Worm (Caenorhabditis elegans) whole organism, L4 larva: ENCODE results near the gene hpd-1.

ENCODE experiments used
- D1046.2 ChIP-seq: fragments of 200-800 bp; sonication (Bioruptor generic); IDR thresholded peaks from 2 replicates; pipeline ENCODE4 v1.3.6; 2022; ENCODE audit warnings: missing genetic modification characterization, missing compliant biosample characterization
- F10B5.3 ChIP-seq: sonication (generic microtip); optimal IDR thresholded peaks from 2 replicates; lab custom pipeline; 2016; ENCODE audit warnings: mild to moderate bottlenecking, missing genetic modification characterization, missing compliant biosample characterization
- F49E8.2 ChIP-seq: sonication (generic microtip); optimal IDR thresholded peaks from 2 replicates; lab custom pipeline; 2016; ENCODE audit warnings: missing compliant biosample characterization, mild to moderate bottlenecking, missing genetic modification characterization, borderline replicate concordance
- R02D3.7 ChIP-seq: fragments of 150-350 bp; sonication (generic microtip); optimal IDR thresholded peaks from 3 replicates; lab custom pipeline; 2014; ENCODE audit warnings: missing biosample characterization, missing genetic modification characterization
- Y105C5A.15 ChIP-seq: fragments of 200-800 bp; sonication (Bioruptor generic); IDR thresholded peaks from 2 replicates; pipeline ENCODE4 v1.3.6; 2022; ENCODE audit warnings: missing genetic modification characterization, missing compliant biosample characterization
- Y5F2A.4 ChIP-seq: fragments of 200-800 bp; sonication (Bioruptor generic); optimal IDR thresholded peaks from 2 replicates; lab custom pipeline; 2018; ENCODE audit warnings: mild to moderate bottlenecking, missing genetic modification characterization, missing compliant biosample characterization
- Y75B8A.6 ChIP-seq: fragments of 200-800 bp; sonication (Bioruptor generic); IDR thresholded peaks from 2 replicates; pipeline ENCODE4 v1.3.6; 2022; ENCODE audit warnings: missing genetic modification reagents, missing genetic modification characterization, missing compliant biosample characterization
- ZK546.5 ChIP-seq, 2 experiments: sonication (generic microtip); optimal IDR thresholded peaks; 2 replicates each; lab custom pipeline; 2017; ENCODE audit warnings: missing biosample characterization in 2 of 2, missing genetic modification characterization in 2 of 2
- aha-1 ChIP-seq: fragments of 150-350 bp; peaks from one replicate; lab custom pipeline; 2014; ENCODE audit warnings: missing biosample characterization, missing genetic modification characterization
- ama-1 ChIP-seq: fragments of 150-350 bp; optimal IDR thresholded peaks from 2 replicates; lab custom pipeline; 2014; ENCODE audit warnings: inconsistent platforms, mixed read lengths
- arid-1 ChIP-seq: fragments of 200-800 bp; sonication (Bioruptor generic); conservative IDR thresholded peaks from 2 replicates; pipeline ENCODE4 v1.3.6; 2022; ENCODE audit warnings: missing genetic modification reagents, missing genetic modification characterization, missing compliant biosample characterization
- ceh-20 ChIP-seq: fragments of 200-800 bp; sonication (Bioruptor generic); IDR thresholded peaks from 2 replicates; pipeline ENCODE4 v1.3.6; 2022; ENCODE audit warnings: missing genetic modification reagents, missing genetic modification characterization, missing compliant biosample characterization
- ceh-28 ChIP-seq: fragments of 150-350 bp; optimal IDR thresholded peaks from 2 replicates; lab custom pipeline; 2014; ENCODE audit warnings: missing biosample characterization, missing genetic modification reagents, missing genetic modification characterization
- ceh-44 ChIP-seq: fragments of 200-800 bp; sonication (Bioruptor generic); IDR thresholded peaks from 2 replicates; pipeline ENCODE4 v1.3.6; 2022; ENCODE audit warnings: missing genetic modification reagents, missing genetic modification characterization, missing compliant biosample characterization
- ceh-62 ChIP-seq: sonication (generic microtip); optimal IDR thresholded peaks from 2 replicates; lab custom pipeline; 2017; ENCODE audit warnings: missing biosample characterization, missing genetic modification characterization
- cey-2 ChIP-seq: sonication (generic microtip); optimal IDR thresholded peaks from 3 replicates; lab custom pipeline; 2017; ENCODE audit warnings: missing genetic modification characterization, mild to moderate bottlenecking, missing compliant biosample characterization, antibody characterized with exemption, borderline replicate concordance; ENCODE audit not compliant: insufficient read depth
- ctbp-1 ChIP-seq: fragments of 200-800 bp; sonication (Bioruptor generic); IDR thresholded peaks from 2 replicates; pipeline ENCODE4 v1.3.6; 2022; ENCODE audit warnings: missing genetic modification reagents, missing genetic modification characterization, missing compliant biosample characterization
- daf-19 ChIP-seq: fragments of 200-800 bp; sonication (Bioruptor generic); conservative IDR thresholded peaks from 2 replicates; pipeline ENCODE4 v1.3.6; 2022; ENCODE audit warnings: missing genetic modification characterization, missing compliant biosample characterization
- daf-8 ChIP-seq: fragments of 200-800 bp; sonication (Bioruptor generic); IDR thresholded peaks from 2 replicates; pipeline ENCODE4 v1.3.6; 2022; ENCODE audit warnings: missing genetic modification characterization, missing compliant biosample characterization
- dmd-8 ChIP-seq: fragments of 200-800 bp; sonication (Bioruptor generic); IDR thresholded peaks from 2 replicates; pipeline ENCODE4 v1.3.6; 2022; ENCODE audit warnings: missing genetic modification characterization, missing compliant biosample characterization
- duxl-1 ChIP-seq: sonication (generic microtip); optimal IDR thresholded peaks from 2 replicates; lab custom pipeline; 2016; ENCODE audit warnings: mild to moderate bottlenecking, missing genetic modification characterization, moderate library complexity, missing compliant biosample characterization; ENCODE audit not compliant: poor library complexity
- egl-43 ChIP-seq: fragments of 200-800 bp; sonication (Bioruptor generic); IDR thresholded peaks from 2 replicates; pipeline ENCODE4 v1.3.6; 2022; ENCODE audit warnings: missing genetic modification reagents, missing genetic modification characterization, missing compliant biosample characterization
- fkh-10 ChIP-seq: fragments of 150-350 bp; optimal IDR thresholded peaks from 2 replicates; lab custom pipeline; 2014; ENCODE audit warnings: missing biosample characterization, missing genetic modification reagents, missing genetic modification characterization
- fos-1 ChIP-seq: fragments of 150-350 bp; optimal IDR thresholded peaks from 2 replicates; lab custom pipeline; 2014; ENCODE audit warnings: missing biosample characterization, missing genetic modification characterization
- gei-8 ChIP-seq: fragments of 200-800 bp; sonication (Bioruptor generic); optimal IDR thresholded peaks from 2 replicates; lab custom pipeline; 2018; ENCODE audit warnings: mild to moderate bottlenecking, missing genetic modification characterization, missing compliant biosample characterization
- hif-1 ChIP-seq, 2 experiments: sonication (generic microtip); optimal IDR thresholded peaks; 2 replicates each; lab custom pipeline; 2016 to 2017; ENCODE audit warnings: missing compliant biosample characterization in 2 of 2, missing genetic modification characterization in 2 of 2, missing genetic modification reagents in 2 of 2, missing genotype in 2 of 2, mild to moderate bottlenecking in 1 of 2
- lim-7 ChIP-seq: fragments of 200-800 bp; sonication (Bioruptor generic); IDR thresholded peaks from 2 replicates; pipeline ENCODE4 v1.3.6; 2022; ENCODE audit warnings: missing genetic modification characterization, missing compliant biosample characterization
- lin-15B ChIP-seq: fragments of 150-350 bp; sonication (generic microtip); optimal IDR thresholded peaks from 3 replicates; lab custom pipeline; 2014; ENCODE audit warnings: missing biosample characterization, missing genetic modification characterization
- lin-29 ChIP-seq: fragments of 200-800 bp; sonication (Bioruptor generic); IDR thresholded peaks from 2 replicates; pipeline ENCODE4 v1.3.6; 2022; ENCODE audit warnings: missing genetic modification reagents, missing genetic modification characterization, missing compliant biosample characterization
- lin-38 ChIP-seq: fragments of 200-800 bp; sonication (Bioruptor generic); IDR thresholded peaks from 2 replicates; pipeline ENCODE4 v1.3.6; 2022; ENCODE audit warnings: missing genetic modification reagents, missing genetic modification characterization, missing compliant biosample characterization
- mes-2 ChIP-seq: sonication (generic microtip); optimal IDR thresholded peaks from 2 replicates; lab custom pipeline; 2016; ENCODE audit warnings: missing genotype, mild to moderate bottlenecking, missing genetic modification characterization, missing compliant biosample characterization; ENCODE audit not compliant: poor library complexity, severe bottlenecking
- mxl-2 ChIP-seq: fragments of 200-800 bp; sonication (Bioruptor generic); conservative IDR thresholded peaks from 2 replicates; pipeline ENCODE4 v1.3.6; 2022; ENCODE audit warnings: missing genetic modification reagents, missing genetic modification characterization, missing compliant biosample characterization
- nhr-102 ChIP-seq: sonication (generic microtip); optimal IDR thresholded peaks from 2 replicates; lab custom pipeline; 2016; ENCODE audit warnings: mild to moderate bottlenecking, missing genetic modification characterization, moderate library complexity, missing compliant biosample characterization
- nhr-111 ChIP-seq: fragments of 200-800 bp; sonication (Bioruptor generic); optimal IDR thresholded peaks from 2 replicates; lab custom pipeline; 2018; ENCODE audit warnings: mild to moderate bottlenecking, missing genetic modification characterization, missing compliant biosample characterization
- nhr-237 ChIP-seq: sonication (generic microtip); optimal IDR thresholded peaks from 2 replicates; lab custom pipeline; 2017; ENCODE audit warnings: missing biosample characterization, missing genetic modification characterization
- pha-4 ChIP-seq, 2 experiments: fragments of 150-350 bp in 1 of 2; fragments of 200-800 bp in 1 of 2; sonication (Bioruptor generic) in 1 of 2; IDR thresholded peaks in 1 of 2; optimal IDR thresholded peaks in 1 of 2; 2 replicates each; pipeline versions ENCODE4 v1.3.6 to Lab custom; 2014 to 2022; ENCODE audit warnings: missing genetic modification characterization in 2 of 2, missing genetic modification reagents in 2 of 2, missing biosample characterization in 1 of 2, missing compliant biosample characterization in 1 of 2
- php-3 ChIP-seq: fragments of 200-800 bp; sonication (Bioruptor generic); IDR thresholded peaks from 2 replicates; pipeline ENCODE4 v1.3.6; 2022; ENCODE audit warnings: missing genetic modification reagents, missing genetic modification characterization, missing compliant biosample characterization
- saeg-2 ChIP-seq: fragments of 200-800 bp; sonication (Bioruptor generic); IDR thresholded peaks from 2 replicates; pipeline ENCODE4 v1.3.6; 2022; ENCODE audit warnings: missing genetic modification reagents, missing genetic modification characterization, missing compliant biosample characterization
- set-16 ChIP-seq: fragments of 200-800 bp; sonication (Bioruptor generic); IDR thresholded peaks from 2 replicates; pipeline ENCODE4 v1.3.6; 2022; ENCODE audit warnings: missing genetic modification reagents, missing genetic modification characterization, missing compliant biosample characterization
- snpc-1.2 ChIP-seq: fragments of 200-800 bp; sonication (Bioruptor generic); IDR thresholded peaks from 2 replicates; pipeline ENCODE4 v1.3.6; 2022; ENCODE audit warnings: missing genetic modification reagents, missing genetic modification characterization, missing compliant biosample characterization
- spr-1 ChIP-seq: sonication (generic microtip); optimal IDR thresholded peaks from 2 replicates; lab custom pipeline; 2016; ENCODE audit warnings: mild to moderate bottlenecking, missing genetic modification characterization, missing compliant biosample characterization
- unc-130 ChIP-seq: sonication (generic microtip); optimal IDR thresholded peaks from 2 replicates; lab custom pipeline; 2016; ENCODE audit warnings: missing genetic modification reagents, missing genetic modification characterization, missing compliant biosample characterization
- unc-62 ChIP-seq, 3 experiments: fragments of 150-350 bp in 1 of 3; sonication (generic microtip); optimal IDR thresholded peaks in 2 of 3; peaks in 1 of 3; 1 replicate in 1 of 3; 2 replicates in 2 of 3; lab custom pipeline; 2014 to 2017; ENCODE audit warnings: missing biosample characterization in 3 of 3, missing genetic modification characterization in 3 of 3, missing genetic modification reagents in 3 of 3, missing genotype in 1 of 3
- zag-1 ChIP-seq: fragments of 150-350 bp; optimal IDR thresholded peaks from 2 replicates; lab custom pipeline; 2014; ENCODE audit warnings: missing biosample characterization, missing genetic modification characterization
- zfp-3 ChIP-seq: fragments of 200-800 bp; sonication (Bioruptor generic); conservative IDR thresholded peaks from 2 replicates; pipeline ENCODE4 v1.3.6; 2022; ENCODE audit warnings: missing genetic modification reagents, missing genetic modification characterization, missing compliant biosample characterization
- zip-11 ChIP-seq: fragments of 200-800 bp; sonication (Bioruptor generic); IDR thresholded peaks from 2 replicates; pipeline ENCODE4 v1.3.6; 2022; ENCODE audit warnings: missing genetic modification characterization, missing compliant biosample characterization

Gene hpd-1

ce11 chrIII:10505182-10505581 lies 30.1 kb upstream of the hpd-1 start, which contains the start of the genes taf-11.3 and urm-1 (continued):
- TF ChIP-seq Y105C5A.15 (GFP tag; lab: Robert Waterston, UW), result no peak
- TF ChIP-seq lin-15B, result peak; percentile 37
- TF ChIP-seq fkh-10, result no peak
- TF ChIP-seq unc-130 (GFP tag; lab: Kevin White, UChicago), result peak; percentile 35
- no peak for TF ChIP-seq lin-29 (GFP tag; lab: Robert Waterston, UW)
- no peak for TF ChIP-seq pha-4 (GFP tag; IDR thresholded peaks at IDR 0.05; lab: Robert Waterston, UW)
- TF ChIP-seq pha-4 (tag; optimal IDR thresholded peaks at IDR 0.05; lab: Kevin White, UChicago), result peak; percentile 79
- no peak for TF ChIP-seq ZK546.5 (tag; optimal IDR thresholded peaks at IDR 0.05; lab: Kevin White, UChicago)
- TF ChIP-seq saeg-2 (GFP tag; lab: Robert Waterston, UW), result no peak
- no peak for TF ChIP-seq zfp-3 (GFP tag; lab: Robert Waterston, UW)
- peak in 1 of 2 experiments; percentile 24 for TF ChIP-seq hif-1 (tag; optimal IDR thresholded peaks at IDR 0.05; lab: Kevin White, UChicago)
- no peak for TF ChIP-seq duxl-1 (tag; lab: Kevin White, UChicago)
- no peak for TF ChIP-seq cey-2 (tag; lab: Kevin White, UChicago)
- TF ChIP-seq daf-8 (GFP tag; lab: Robert Waterston, UW), result no peak
- TF ChIP-seq ceh-44 (GFP tag; lab: Robert Waterston, UW), result no peak
- TF ChIP-seq fos-1, result no peak
- TF ChIP-seq mxl-2, result no peak
- TF ChIP-seq R02D3.7 (tag; lab: Kevin White, UChicago), result no peak
- no peak for TF ChIP-seq D1046.2
- TF ChIP-seq ceh-62 (tag; lab: Kevin White, UChicago), result no peak
- TF ChIP-seq php-3 (GFP tag; lab: Robert Waterston, UW), result no peak
- TF ChIP-seq zip-11 (GFP tag; lab: Robert Waterston, UW), result no peak
- TF ChIP-seq dmd-8 (GFP tag; lab: Robert Waterston, UW), result no peak
- no peak for TF ChIP-seq zag-1 (tag; lab: Kevin White, UChicago)
- TF ChIP-seq ceh-20 (GFP tag; lab: Robert Waterston, UW), result no peak
- no peak for TF ChIP-seq spr-1 (tag; lab: Kevin White, UChicago)
- TF ChIP-seq unc-62 (GFP tag; optimal IDR thresholded peaks at IDR 0.05 in 1 of 2; lab: Kevin White, UChicago), result peak in 1 of 2 experiments; percentile 84
- TF ChIP-seq unc-62 (tag; optimal IDR thresholded peaks at IDR 0.05; lab: Kevin White, UChicago), result no peak
- no peak for TF ChIP-seq Y75B8A.6
- TF ChIP-seq lim-7 (GFP tag; lab: Robert Waterston, UW), result no peak

ce11 chrIII:10505943-10506698 lies 29.2 kb upstream of the hpd-1 start:
- TF ChIP-seq nhr-111 (GFP tag; lab: Kevin White, UChicago), result no peak
- TF ChIP-seq set-16 (GFP tag; lab: Robert Waterston, UW), result peak; percentile 33; the same call in 1 of the 2 replicates
- TF ChIP-seq ceh-28 (tag; lab: Kevin White, UChicago), result no peak
- no peak for TF ChIP-seq nhr-102
- TF ChIP-seq arid-1, result 0 out of 2 replicates have a peak, but pooled peaks have one; percentile 28
- peak; percentile 83 for TF ChIP-seq unc-130 (GFP tag; lab: Kevin White, UChicago)
- TF ChIP-seq snpc-1.2 (GFP tag; lab: Robert Waterston, UW), result peak; percentile 57
- no peak for TF ChIP-seq nhr-237 (tag; lab: Kevin White, UChicago)
- TF ChIP-seq daf-19 (GFP tag; lab: Robert Waterston, UW), result 0 out of 2 replicates have a peak, but pooled peaks have one; percentile 7
- peak; percentile 79 for TF ChIP-seq lin-38 (GFP tag; lab: Robert Waterston, UW)
- peak; percentile 13 for TF ChIP-seq mes-2 (tag; lab: Kevin White, UChicago)
- peak; percentile 26 for TF ChIP-seq gei-8 (GFP tag; lab: Kevin White, UChicago)
- peak; percentile 54 for TF ChIP-seq F49E8.2 (tag; lab: Kevin White, UChicago)
- no peak for TF ChIP-seq F10B5.3
- peak; percentile 56 for TF ChIP-seq ama-1 (lab: Kevin White, UChicago)
- TF ChIP-seq aha-1 (tag; lab: Kevin White, UChicago), result no peak
- peak; percentile 1 for TF ChIP-seq Y5F2A.4 (GFP tag; lab: Kevin White, UChicago)
- 0 out of 2 replicates have a peak, but pooled peaks have one; percentile 28 for TF ChIP-seq ctbp-1 (GFP tag; lab: Robert Waterston, UW)
- peak; percentile 20; the same call in 1 of the 2 replicates for TF ChIP-seq egl-43 (GFP tag; lab: Robert Waterston, UW)
